Worm (Caenorhabditis elegans) whole organism, L1 larva: ENCODE results near the gene slc-17.4.
A peak's percentile ranks its signal among the peaks of the same experiment; 100 is the strongest.

Experiments
- C16A3.4 ChIP-seq: fragments of 150-350 bp; optimal IDR thresholded peaks from 2 replicates; lab custom pipeline; 2014; ENCODE audit warnings: missing biosample characterization, missing genetic modification characterization
- aha-1 ChIP-seq: fragments of 150-350 bp; optimal IDR thresholded peaks from 2 replicates; lab custom pipeline; 2014; ENCODE audit warnings: missing biosample characterization, missing genetic modification characterization
- ceh-8 ChIP-seq: fragments of 200-800 bp; sonication (Bioruptor generic); optimal IDR thresholded peaks from 2 replicates; lab custom pipeline; 2018; ENCODE audit warnings: mild to moderate bottlenecking, missing genetic modification characterization, moderate library complexity, missing compliant biosample characterization
- ceh-82 ChIP-seq, 3 experiments: fragments of 150-350 bp in 1 of 3; sonication (generic microtip) in 2 of 3; optimal IDR thresholded peaks; 2 replicates each; lab custom pipeline; 2014 to 2017; ENCODE audit warnings: missing biosample characterization in 3 of 3, missing genetic modification characterization in 3 of 3
- ceh-90 ChIP-seq: sonication (generic microtip); optimal IDR thresholded peaks from 2 replicates; lab custom pipeline; 2016; ENCODE audit warnings: missing genetic modification characterization, missing compliant biosample characterization
- efl-1 ChIP-seq, 4 experiments: fragments of 150-350 bp; optimal IDR thresholded peaks in 3 of 4; peaks in 1 of 4; 1 replicate in 1 of 4; 2 replicates in 3 of 4; lab custom pipeline; 2014; ENCODE audit warnings: missing biosample characterization in 2 of 4, missing genetic modification characterization in 2 of 4, missing genetic modification reagents in 2 of 4
- elt-3 ChIP-seq, 6 experiments: fragments of 150-350 bp in 1 of 6; sonication (generic microtip); optimal IDR thresholded peaks; 2 replicates each; lab custom pipeline; 2017 to 2018; ENCODE audit warnings: missing biosample characterization in 6 of 6, missing genetic modification characterization in 6 of 6, inconsistent platforms in 1 of 6
- ets-5 ChIP-seq: fragments of 200-800 bp; sonication (Bioruptor generic); IDR thresholded peaks from 2 replicates; pipeline ENCODE4 v1.3.6; 2022; ENCODE audit warnings: missing genetic modification characterization, missing compliant biosample characterization
- fkh-4 ChIP-seq: sonication (generic microtip); optimal IDR thresholded peaks from 2 replicates; lab custom pipeline; 2016; ENCODE audit warnings: missing compliant biosample characterization, missing genetic modification characterization, borderline replicate concordance
- fkh-8 ChIP-seq: sonication (generic microtip); optimal IDR thresholded peaks from 2 replicates; lab custom pipeline; 2016; ENCODE audit warnings: mild to moderate bottlenecking, missing genetic modification characterization, missing compliant biosample characterization
- grh-1 ChIP-seq: fragments of 200-800 bp; sonication (Bioruptor generic); IDR thresholded peaks from 2 replicates; pipeline ENCODE4 v1.3.6; 2022; ENCODE audit warnings: missing genetic modification reagents, missing genetic modification characterization, missing compliant biosample characterization
- hlh-17 ChIP-seq: fragments of 200-800 bp; sonication (Bioruptor generic); optimal IDR thresholded peaks from 2 replicates; lab custom pipeline; 2018; ENCODE audit warnings: missing genetic modification characterization, mild to moderate bottlenecking, missing compliant biosample characterization, moderate library complexity, borderline replicate concordance
- hpl-2 ChIP-seq: fragments of 150-350 bp; optimal IDR thresholded peaks from 2 replicates; lab custom pipeline; 2014; ENCODE audit warnings: missing biosample characterization, missing genetic modification reagents, missing genetic modification characterization
- irx-1 ChIP-seq: sonication (generic microtip); optimal IDR thresholded peaks from 2 replicates; lab custom pipeline; 2016; ENCODE audit warnings: missing genetic modification characterization, missing compliant biosample characterization
- lin-13 ChIP-seq: fragments of 150-350 bp; optimal IDR thresholded peaks from 2 replicates; lab custom pipeline; 2014; ENCODE audit warnings: missing biosample characterization, missing genetic modification reagents, missing genetic modification characterization
- lin-39 ChIP-seq: fragments of 150-350 bp; optimal IDR thresholded peaks from 2 replicates; lab custom pipeline; 2014; ENCODE audit warnings: missing biosample characterization, missing genetic modification reagents, missing genetic modification characterization
- lir-3 ChIP-seq: sonication (generic microtip); optimal IDR thresholded peaks from 2 replicates; lab custom pipeline; 2016; ENCODE audit warnings: mild to moderate bottlenecking, missing genetic modification characterization, moderate library complexity, missing compliant biosample characterization; ENCODE audit not compliant: poor library complexity
- lsy-2 ChIP-seq, 2 experiments: fragments of 150-350 bp; optimal IDR thresholded peaks; 2 replicates each; lab custom pipeline; 2014; ENCODE audit warnings: missing biosample characterization in 2 of 2, missing genetic modification characterization in 2 of 2
- mdl-1 ChIP-seq, 2 experiments: fragments of 150-350 bp; optimal IDR thresholded peaks; 2 replicates each; lab custom pipeline; 2014 to 2017; ENCODE audit warnings: missing biosample characterization in 2 of 2, missing genetic modification characterization in 2 of 2, inconsistent platforms in 1 of 2
- mep-1 ChIP-seq: fragments of 150-350 bp; optimal IDR thresholded peaks from 2 replicates; lab custom pipeline; 2014; ENCODE audit warnings: missing biosample characterization, missing genetic modification characterization
- nhr-11 ChIP-seq: fragments of 150-350 bp; optimal IDR thresholded peaks from 2 replicates; lab custom pipeline; 2014; ENCODE audit warnings: missing biosample characterization, missing genetic modification characterization
- nhr-12 ChIP-seq: sonication (generic microtip); optimal IDR thresholded peaks from 2 replicates; lab custom pipeline; 2017; ENCODE audit warnings: missing biosample characterization, missing genetic modification characterization
- nhr-20 ChIP-seq: sonication (generic microtip); optimal IDR thresholded peaks from 2 replicates; lab custom pipeline; 2016; ENCODE audit warnings: mild to moderate bottlenecking, missing genetic modification characterization, missing compliant biosample characterization
- nhr-237 ChIP-seq: fragments of 150-350 bp; optimal IDR thresholded peaks from 2 replicates; lab custom pipeline; 2014; ENCODE audit warnings: missing biosample characterization, missing genetic modification characterization
- nhr-28 ChIP-seq: fragments of 150-350 bp; optimal IDR thresholded peaks from 2 replicates; lab custom pipeline; 2014; ENCODE audit warnings: missing biosample characterization, missing genetic modification characterization
- nhr-76 ChIP-seq: sonication (generic microtip); optimal IDR thresholded peaks from 2 replicates; lab custom pipeline; 2017; ENCODE audit warnings: missing biosample characterization, missing genetic modification characterization
- nhr-77 ChIP-seq: fragments of 150-350 bp; optimal IDR thresholded peaks from 2 replicates; lab custom pipeline; 2014; ENCODE audit warnings: missing biosample characterization, missing genetic modification characterization
- nhr-84 ChIP-seq: sonication (generic microtip); optimal IDR thresholded peaks from 2 replicates; lab custom pipeline; 2017; ENCODE audit warnings: missing biosample characterization, missing genetic modification characterization
- nhr-85 ChIP-seq: sonication (generic microtip); peaks from one replicate; lab custom pipeline; 2016; ENCODE audit warnings: missing genetic modification characterization, inconsistent platforms, missing compliant biosample characterization
- pag-3 ChIP-seq: sonication (generic microtip); optimal IDR thresholded peaks from 2 replicates; lab custom pipeline; 2017; ENCODE audit warnings: missing genetic modification characterization, mild to moderate bottlenecking, missing compliant biosample characterization, antibody characterized with exemption, borderline replicate concordance; ENCODE audit not compliant: insufficient read depth
- pqm-1 ChIP-seq: sonication (generic microtip); optimal IDR thresholded peaks from 3 replicates; lab custom pipeline; 2017; ENCODE audit warnings: missing biosample characterization, missing genetic modification characterization
- rnt-1 ChIP-seq: sonication (generic microtip); optimal IDR thresholded peaks from 2 replicates; lab custom pipeline; 2016; ENCODE audit warnings: mild to moderate bottlenecking, missing genetic modification characterization, moderate library complexity, missing compliant biosample characterization
- skn-1 ChIP-seq: fragments of 150-350 bp; optimal IDR thresholded peaks from 2 replicates; lab custom pipeline; 2014; ENCODE audit warnings: missing biosample characterization, missing genetic modification characterization
- sox-4 ChIP-seq: sonication (generic microtip); optimal IDR thresholded peaks from 2 replicates; lab custom pipeline; 2016; ENCODE audit warnings: missing genetic modification characterization, missing compliant biosample characterization
- sup-37 ChIP-seq: fragments of 200-800 bp; sonication (Bioruptor generic); optimal IDR thresholded peaks from 2 replicates; lab custom pipeline; 2018; ENCODE audit warnings: mild to moderate bottlenecking, missing genetic modification characterization, missing compliant biosample characterization
- swsn-7 ChIP-seq: sonication (generic microtip); optimal IDR thresholded peaks from 2 replicates; lab custom pipeline; 2016; ENCODE audit warnings: missing genetic modification characterization, missing compliant biosample characterization
- tlp-1 ChIP-seq: fragments of 150-350 bp; optimal IDR thresholded peaks from 2 replicates; lab custom pipeline; 2014; ENCODE audit warnings: missing biosample characterization, missing genetic modification characterization
- unc-30 ChIP-seq: sonication (generic microtip); optimal IDR thresholded peaks from 2 replicates; lab custom pipeline; 2017; ENCODE audit warnings: missing biosample characterization, missing genetic modification characterization
- unc-62 ChIP-seq: fragments of 150-350 bp; optimal IDR thresholded peaks from 2 replicates; lab custom pipeline; 2014; ENCODE audit warnings: missing biosample characterization, missing genetic modification reagents, missing genetic modification characterization
- unc-86 ChIP-seq: sonication (generic microtip); optimal IDR thresholded peaks from 2 replicates; lab custom pipeline; 2016; ENCODE audit warnings: missing genetic modification characterization, missing compliant biosample characterization
- vab-15 ChIP-seq: sonication (generic microtip); optimal IDR thresholded peaks from 2 replicates; lab custom pipeline; 2017; ENCODE audit warnings: missing genotype, mild to moderate bottlenecking, missing genetic modification characterization, missing compliant biosample characterization
- xbp-1 ChIP-seq: sonication (generic microtip); optimal IDR thresholded peaks from 2 replicates; lab custom pipeline; 2016; ENCODE audit warnings: missing genetic modification characterization, missing compliant biosample characterization
- zag-1 ChIP-seq: fragments of 150-350 bp; optimal IDR thresholded peaks from 2 replicates; lab custom pipeline; 2014; ENCODE audit warnings: missing biosample characterization, missing genetic modification characterization
- zip-4 ChIP-seq: fragments of 200-800 bp; sonication (Bioruptor generic); optimal IDR thresholded peaks from 2 replicates; lab custom pipeline; 2018; ENCODE audit warnings: mild to moderate bottlenecking, missing genetic modification characterization, moderate library complexity, missing compliant biosample characterization
- ztf-11 ChIP-seq, 2 experiments: sonication (generic microtip); optimal IDR thresholded peaks; 2 replicates each; lab custom pipeline; 2016 to 2017; ENCODE audit warnings: missing genetic modification characterization in 2 of 2, missing biosample characterization in 1 of 2, missing compliant biosample characterization in 1 of 2
- ztf-4 ChIP-seq: fragments of 150-350 bp; optimal IDR thresholded peaks from 2 replicates; lab custom pipeline; 2014; ENCODE audit warnings: missing biosample characterization, missing genetic modification characterization

The slc-17.4 gene

ce11 chrIV:17281060-17282021 is 10.2 kb downstream of the slc-17.4 start (continued):
- TF ChIP-seq unc-30 (tag; lab: Kevin White, UChicago), result peak; percentile 61
- TF ChIP-seq mdl-1 (tag; optimal IDR thresholded peaks at IDR 0.05; lab: Kevin White, UChicago), result no peak
- TF ChIP-seq xbp-1, result peak; percentile 57
- no peak for TF ChIP-seq nhr-84 (tag; lab: Kevin White, UChicago)
- TF ChIP-seq unc-62 (GFP tag; lab: Kevin White, UChicago), result no peak
- TF ChIP-seq efl-1 (optimal IDR thresholded peaks at IDR 0.05; lab: Kevin White, UChicago), result peak in 1 of 2 experiments; percentile 16
- peak; percentile 21 to 92 for TF ChIP-seq efl-1 (GFP tag; optimal IDR thresholded peaks at IDR 0.05 in 1 of 2; lab: Kevin White, UChicago)
- no peak for TF ChIP-seq pqm-1 (tag; lab: Kevin White, UChicago)
- TF ChIP-seq mep-1 (tag; lab: Kevin White, UChicago), result peak; percentile 91
- no peak for TF ChIP-seq tlp-1 (tag; lab: Kevin White, UChicago)
- peak; percentile 29 for TF ChIP-seq aha-1 (tag; lab: Kevin White, UChicago)
- TF ChIP-seq skn-1, result peak; percentile 76
- TF ChIP-seq fkh-4 (tag; lab: Kevin White, UChicago), result no peak
- TF ChIP-seq nhr-12 (tag; lab: Kevin White, UChicago), result no peak
- TF ChIP-seq nhr-11, result no peak
- TF ChIP-seq sox-4, result no peak
- TF ChIP-seq hpl-2 (GFP tag; lab: Kevin White, UChicago), result no peak
- no peak for TF ChIP-seq ceh-90
- TF ChIP-seq nhr-237 (tag; lab: Kevin White, UChicago), result no peak
- peak; percentile 68 to 75 for TF ChIP-seq lsy-2 (tag; optimal IDR thresholded peaks at IDR 0.05; lab: Kevin White, UChicago)
- TF ChIP-seq ztf-4 (tag; lab: Kevin White, UChicago), result peak; percentile 58
- TF ChIP-seq ceh-82 (tag; optimal IDR thresholded peaks at IDR 0.05; lab: Kevin White, UChicago), result no peak
- TF ChIP-seq zag-1 (tag; lab: Kevin White, UChicago), result no peak
- TF ChIP-seq zip-4 (GFP tag; lab: Kevin White, UChicago), result peak; percentile 27
- TF ChIP-seq ztf-11 (tag; optimal IDR thresholded peaks at IDR 0.05; lab: Kevin White, UChicago), result no peak
- no peak for TF ChIP-seq nhr-85
- TF ChIP-seq sup-37, result no peak
- TF ChIP-seq swsn-7, result peak; percentile 72
- no peak for TF ChIP-seq nhr-76 (tag; lab: Kevin White, UChicago)
- TF ChIP-seq ceh-8, result peak; percentile 15
- TF ChIP-seq nhr-77 (tag; lab: Kevin White, UChicago), result no peak
- TF ChIP-seq irx-1 (tag; lab: Kevin White, UChicago), result no peak
- peak; percentile 10 for TF ChIP-seq lir-3 (tag; lab: Kevin White, UChicago)
- TF ChIP-seq vab-15 (tag; lab: Kevin White, UChicago), result no peak
- no peak for TF ChIP-seq nhr-28
- peak; percentile 70 for TF ChIP-seq nhr-20 (tag; lab: Kevin White, UChicago)
- TF ChIP-seq elt-3 (tag; optimal IDR thresholded peaks at IDR 0.05; lab: Kevin White, UChicago), result peak in 1 of 6 experiments; percentile 44
- no peak for TF ChIP-seq ets-5 (GFP tag; lab: Robert Waterston, UW)
- TF ChIP-seq rnt-1 (tag; lab: Kevin White, UChicago), result peak; percentile 2
- TF ChIP-seq grh-1, result no peak
- peak; percentile 32 for TF ChIP-seq unc-86
- TF ChIP-seq C16A3.4, result peak; percentile 17
- peak; percentile 62 for TF ChIP-seq lin-13 (GFP tag; lab: Kevin White, UChicago)
- no peak for TF ChIP-seq lin-39
- no peak for TF ChIP-seq hlh-17
- peak; percentile 25 for TF ChIP-seq pag-3 (tag; lab: Kevin White, UChicago)
- peak; percentile 65 for TF ChIP-seq fkh-8 (tag; lab: Kevin White, UChicago)
